Fruit fly (Drosophila melanogaster): Measurements from ENCODE around the gene ear.

Gene ear

DNA sequence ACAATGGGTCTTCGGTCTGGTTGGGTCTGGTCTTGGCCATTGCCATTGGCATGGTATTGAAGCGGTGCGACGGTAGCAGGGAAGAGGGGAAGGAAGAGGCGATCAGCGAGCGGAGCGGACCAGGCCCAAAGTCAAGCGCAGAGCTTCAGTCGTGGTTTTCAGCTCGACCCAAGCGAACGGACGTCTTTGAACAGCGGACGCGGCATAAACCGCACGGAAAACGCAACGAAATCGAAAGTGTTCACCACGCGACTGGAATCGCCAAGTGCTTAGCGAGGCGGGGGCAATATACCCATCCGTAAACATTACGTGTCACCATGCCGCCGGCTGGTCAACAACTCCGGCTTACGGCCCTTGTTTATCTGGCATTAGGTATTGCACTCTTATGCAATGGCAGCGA, 4.2 kb upstream of the ear start, which contains the start of gene CG14866 (continued):
- TF ChIP-seq CG9727 (GFP tag; optimal IDR thresholded peaks at IDR 0.05) (no peak), cato (GFP tag; optimal IDR thresholded peaks at IDR 0.05; ENCODE audit: borderline replicate concordance) (no peak), bab2 (GFP tag; optimal IDR thresholded peaks at IDR 0.05) (no peak), sima (GFP tag; optimal IDR thresholded peaks at IDR 0.05) (no peak), ken (GFP tag; IDR thresholded peaks at IDR 0.05) (no peak), Ravus (GFP tag; IDR thresholded peaks at IDR 0.05) (no peak), dimm (GFP tag; IDR thresholded peaks at IDR 0.05) (no peak), CG6654 (GFP tag; optimal IDR thresholded peaks at IDR 0.05) (no peak), maf-S (GFP tag; optimal IDR thresholded peaks at IDR 0.05) (no peak), CG17328 (GFP tag; IDR thresholded peaks at IDR 0.05) (no peak), wdn (GFP tag; IDR thresholded peaks at IDR 0.05) (no peak), D (optimal IDR thresholded peaks at IDR 0.05) (no peak), D (GFP tag; optimal IDR thresholded peaks at IDR 0.05) (no peak)

DNA sequence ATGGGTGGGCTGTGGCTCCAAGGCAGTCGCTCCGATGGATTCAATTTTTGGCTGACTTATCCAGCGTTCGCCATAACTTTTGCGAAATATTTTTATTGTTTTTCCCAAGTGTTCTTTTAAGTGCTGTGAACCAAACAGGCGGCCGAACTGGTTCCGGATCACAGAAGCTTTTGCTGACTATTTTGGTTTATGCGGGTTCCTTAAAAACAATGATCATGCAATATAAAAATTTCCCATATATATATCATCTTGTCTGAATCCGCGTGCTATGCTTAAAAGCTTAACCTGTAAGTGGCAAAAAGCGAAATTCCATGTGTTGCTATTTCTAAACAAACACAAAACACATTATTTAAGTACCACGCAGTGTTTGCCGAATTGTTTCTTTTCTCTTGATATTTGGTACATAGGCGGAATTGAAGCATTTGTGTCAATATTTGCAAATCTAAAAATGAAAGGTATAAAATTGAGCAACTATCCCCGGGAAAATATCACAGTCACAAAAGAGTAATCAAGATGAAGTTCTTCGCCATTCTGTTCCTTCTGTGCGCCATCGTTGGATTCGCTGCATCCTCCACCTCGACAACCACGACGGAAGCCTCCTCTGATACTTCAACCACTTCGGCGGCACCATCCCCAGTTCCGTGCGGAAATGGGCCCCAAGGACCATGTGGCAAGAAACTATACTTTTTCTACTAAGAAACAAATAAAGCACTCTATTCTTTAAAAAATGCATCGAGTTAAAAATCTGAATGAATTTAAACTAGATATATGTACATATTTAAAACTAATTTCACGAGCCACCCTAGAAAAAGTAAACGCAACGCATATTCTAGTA, 427 bp upstream of the ear start, which contains the start of the genes CG6276 and CG44040:
Gene CG6276, minus strand, starts transcription at position 158 of the 835 bp plus-strand sequence.
Gene CG44040, plus strand, starts transcription at position 467 of the 835 bp plus-strand sequence.
- TF ChIP-seq CG8359 (GFP tag; optimal IDR thresholded peaks at IDR 0.05; ENCODE audit: borderline replicate concordance): no peak
- TF ChIP-seq sna (GFP tag; IDR thresholded peaks at IDR 0.05; ENCODE audit: partially characterized antibody): no peak
- no peak for TF ChIP-seq bbx (GFP tag; IDR thresholded peaks at IDR 0.05; ENCODE audit: partially characterized antibody)
- peak; percentile 48 for TF ChIP-seq CG18262 (tag; optimal IDR thresholded peaks at IDR 0.05)
- no peak for TF ChIP-seq fd96Cb (tag; optimal IDR thresholded peaks at IDR 0.05)
- peak; percentile 35 for TF ChIP-seq Xbp1 (GFP tag; optimal IDR thresholded peaks at IDR 0.05)
- peak; percentile 33 for TF ChIP-seq Oli (tag; optimal IDR thresholded peaks at IDR 0.05)
- peak; percentile 40 for TF ChIP-seq gcm (GFP tag; optimal IDR thresholded peaks at IDR 0.05)
- no peak for TF ChIP-seq CG4730 (GFP tag; IDR thresholded peaks at IDR 0.05)
- no peak for TF ChIP-seq fu2 (GFP tag; optimal IDR thresholded peaks at IDR 0.05)
- TF ChIP-seq CG11504 (tag; optimal IDR thresholded peaks at IDR 0.05): peak; percentile 64
- TF ChIP-seq ato (GFP tag; IDR thresholded peaks at IDR 0.05; ENCODE audit: partially characterized antibody): no peak
- TF ChIP-seq emc (GFP tag; optimal IDR thresholded peaks at IDR 0.05): no peak
- no peak for TF ChIP-seq CG6791 (GFP tag; IDR thresholded peaks at IDR 0.05; ENCODE audit: partially characterized antibody)
- TF ChIP-seq CG10979 (tag; optimal IDR thresholded peaks at IDR 0.05): peak; percentile 23
- peak; percentile 10 for TF ChIP-seq CG15601 (tag; optimal IDR thresholded peaks at IDR 0.05)
- TF ChIP-seq inv (GFP tag; IDR thresholded peaks at IDR 0.05; ENCODE audit: partially characterized antibody): no peak
- peak; percentile 60 for TF ChIP-seq Dad (GFP tag; optimal IDR thresholded peaks at IDR 0.05)
- no peak for TF ChIP-seq cas (GFP tag; IDR thresholded peaks at IDR 0.05)
- TF ChIP-seq Gsc (GFP tag; IDR thresholded peaks at IDR 0.05): no peak
- TF ChIP-seq CG15269 (tag; optimal IDR thresholded peaks at IDR 0.05): peak; percentile 35
- no peak for TF ChIP-seq Abd-B (GFP tag; optimal IDR thresholded peaks at IDR 0.05)
- TF ChIP-seq CG5953 (GFP tag; IDR thresholded peaks at IDR 0.05): no peak
- TF ChIP-seq ken (GFP tag; IDR thresholded peaks at IDR 0.05): no peak
- no peak for TF ChIP-seq ash1 (GFP tag; optimal IDR thresholded peaks at IDR 0.05)
- TF ChIP-seq CG4424 (GFP tag; optimal IDR thresholded peaks at IDR 0.05): peak; percentile 40
- TF ChIP-seq B-H1 (GFP tag; IDR thresholded peaks at IDR 0.05): no peak; the same call in 2 of the 3 replicates
- peak; percentile 37 for TF ChIP-seq CG12659 (GFP tag; optimal IDR thresholded peaks at IDR 0.05)
- peak; percentile 39; the same call in 1 of the 2 replicates for TF ChIP-seq Awh (GFP tag; IDR thresholded peaks at IDR 0.05)
- TF ChIP-seq dan (GFP tag; IDR thresholded peaks at IDR 0.05): no peak
- TF ChIP-seq Dfd (GFP tag; optimal IDR thresholded peaks at IDR 0.05): no peak
- TF ChIP-seq CG6689 (GFP tag; IDR thresholded peaks at IDR 0.05): peak; percentile 74
- TF ChIP-seq CG14710 (tag; optimal IDR thresholded peaks at IDR 0.05): peak; percentile 32
- no peak for TF ChIP-seq ewg (GFP tag; optimal IDR thresholded peaks at IDR 0.05)
- TF ChIP-seq Aef1 (GFP tag; IDR thresholded peaks at IDR 0.05): no peak
- peak; percentile 25 for TF ChIP-seq CG4854 (GFP tag; optimal IDR thresholded peaks at IDR 0.05)
- TF ChIP-seq dimm (GFP tag; IDR thresholded peaks at IDR 0.05): no peak
